Worm (Caenorhabditis elegans) whole organism, young adult: ENCODE data around the gene tsp-17.

Source experiments
- B0019.2 ChIP-seq: fragments of 200-800 bp; sonication (Bioruptor generic); conservative IDR thresholded peaks from 2 replicates; pipeline ENCODE4 v1.3.6; 2022; ENCODE audit warnings: missing genetic modification reagents, missing genetic modification characterization, missing compliant biosample characterization
- C17E4.6 ChIP-seq: fragments of 200-800 bp; sonication (Bioruptor generic); IDR thresholded peaks from 2 replicates; pipeline ENCODE4 v1.3.6; 2022; ENCODE audit warnings: missing genetic modification reagents, missing genetic modification characterization, missing compliant biosample characterization
- Y53F4B.3 ChIP-seq: fragments of 200-800 bp; sonication (Bioruptor generic); IDR thresholded peaks from 2 replicates; pipeline ENCODE4 v1.3.6; 2022; ENCODE audit warnings: missing genetic modification reagents, missing genetic modification characterization, missing compliant biosample characterization
- hsf-1 ChIP-seq: fragments of 200-800 bp; sonication (Bioruptor generic); IDR thresholded peaks from 2 replicates; pipeline ENCODE4 v1.3.6; 2022; ENCODE audit warnings: missing genetic modification reagents, missing genetic modification characterization, missing compliant biosample characterization
- nfya-1 ChIP-seq: sonication (generic microtip); optimal IDR thresholded peaks from 2 replicates; lab custom pipeline; 2017; ENCODE audit warnings: antibody characterized with exemption, missing compliant biosample characterization, missing genetic modification characterization, borderline replicate concordance; ENCODE audit not compliant: insufficient read depth
- nfya-2 ChIP-seq: fragments of 200-800 bp; sonication (Bioruptor generic); IDR thresholded peaks from 2 replicates; pipeline ENCODE4 v1.3.6; 2022; ENCODE audit warnings: missing genetic modification reagents, missing genetic modification characterization, missing compliant biosample characterization
- pha-4 ChIP-seq: fragments of 150-350 bp; sonication (generic microtip); optimal IDR thresholded peaks from 2 replicates; lab custom pipeline; 2014; ENCODE audit warnings: missing biosample characterization, missing genetic modification reagents, missing genetic modification characterization
- rec-8 ChIP-seq, 2 experiments: sonication (generic microtip); optimal IDR thresholded peaks; 2 replicates each; lab custom pipeline; 2016; ENCODE audit warnings: mild to moderate bottlenecking in 2 of 2, missing genetic modification characterization in 2 of 2, missing genetic modification reagents in 2 of 2, missing genotype in 2 of 2, missing biosample characterization in 1 of 2, missing compliant biosample characterization in 1 of 2, moderate library complexity in 1 of 2
- sea-2 ChIP-seq: fragments of 200-800 bp; sonication (Bioruptor generic); IDR thresholded peaks from 2 replicates; pipeline ENCODE4 v1.3.6; 2022; ENCODE audit warnings: missing genetic modification characterization, missing compliant biosample characterization
- snpc-4 ChIP-seq, 5 experiments: fragments of 150-350 bp in 1 of 5; sonication (generic microtip) in 4 of 5; optimal IDR thresholded peaks; 2 replicates each; lab custom pipeline; 2014 to 2018; ENCODE audit warnings: missing genetic modification characterization in 5 of 5, missing biosample characterization in 3 of 5, antibody characterized with exemption in 2 of 5, mild to moderate bottlenecking in 2 of 5, missing compliant biosample characterization in 2 of 5, missing genotype in 2 of 5, moderate library complexity in 2 of 5, missing genetic modification reagents in 1 of 5
- ztf-25 ChIP-seq: fragments of 200-800 bp; sonication (Bioruptor generic); IDR thresholded peaks from 2 replicates; pipeline ENCODE4 v1.3.6; 2022; ENCODE audit warnings: missing genetic modification reagents, missing genetic modification characterization, missing compliant biosample characterization

DNA sequence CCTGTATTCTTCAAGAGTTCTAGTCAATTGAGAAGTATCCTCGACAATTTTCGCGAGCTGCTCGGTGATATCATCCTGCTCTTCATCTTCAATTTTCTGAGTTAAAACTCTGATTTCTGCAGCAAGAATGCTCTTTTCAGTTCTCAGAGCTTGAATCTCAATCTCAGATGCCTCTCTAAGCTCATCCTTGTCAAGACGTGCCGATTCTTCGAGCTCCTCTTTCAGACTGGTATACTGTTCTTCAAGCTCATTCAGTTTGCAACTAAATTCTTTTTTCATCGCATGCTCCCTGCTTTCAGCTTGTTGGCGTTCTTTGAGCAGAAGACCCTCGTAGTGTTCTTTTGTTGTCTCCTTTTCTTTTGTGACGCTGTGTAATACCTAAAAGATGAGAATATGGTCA, 5.5 kb downstream of the tsp-17 start:
- TF ChIP-seq C17E4.6 (GFP tag; lab: Robert Waterston, UW): no peak
- no peak for TF ChIP-seq nfya-1 (tag; lab: Kevin White, UChicago)
- TF ChIP-seq rec-8 (tag; optimal IDR thresholded peaks at IDR 0.05; lab: Kevin White, UChicago): no peak
- no peak for TF ChIP-seq B0019.2
- TF ChIP-seq sea-2: no peak
- no peak for TF ChIP-seq hsf-1 (GFP tag; lab: Robert Waterston, UW)
- TF ChIP-seq Y53F4B.3: no peak
- TF ChIP-seq ztf-25 (GFP tag; lab: Robert Waterston, UW): no peak
- no peak for TF ChIP-seq nfya-2 (GFP tag; lab: Robert Waterston, UW)
- TF ChIP-seq snpc-4 (GFP tag; optimal IDR thresholded peaks at IDR 0.05; lab: Kevin White, UChicago): no peak
- no peak for TF ChIP-seq snpc-4 (tag; optimal IDR thresholded peaks at IDR 0.05; lab: Kevin White, UChicago)
- no peak for TF ChIP-seq pha-4
